Fruit fly (Drosophila melanogaster): ENCODE data around the gene UbcE2M.
"Not testable (repeated sequence)": the region's sequence is repeated elsewhere in the genome, so short reads cannot be mapped to it uniquely, and the experiment has no call there.

UbcE2M gene

DNA sequence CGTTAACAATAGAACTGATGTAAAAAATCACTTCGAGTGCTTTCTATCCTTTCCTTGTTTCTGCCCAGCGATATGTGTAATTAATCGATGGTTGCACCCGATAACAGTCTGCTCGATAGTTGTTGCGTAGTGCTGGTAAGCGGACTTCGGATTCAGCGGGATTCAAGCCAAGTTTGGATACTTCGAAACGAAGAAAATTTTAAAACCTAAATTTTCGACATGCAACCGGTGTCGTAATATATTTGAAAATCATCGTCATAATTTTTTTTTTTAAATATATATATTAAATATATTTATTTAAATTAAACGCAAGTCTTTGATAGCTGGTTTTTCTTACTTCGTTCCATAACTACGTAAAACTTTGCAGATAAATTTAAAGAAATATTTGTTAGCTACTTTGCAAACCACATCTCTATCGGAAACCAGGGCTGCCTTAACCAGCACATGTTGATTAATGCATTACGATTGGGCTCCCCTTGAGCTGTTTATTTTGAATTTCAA is at the start of gene UbcE2M, which contains the start of gene Dhps:
UbcE2M (minus strand) TSS at position 209 of the 501 bp plus-strand sequence.
Dhps (plus strand) TSS at position 429 of the 501 bp plus-strand sequence.
- TF ChIP-seq Crg-1 (GFP tag; optimal IDR thresholded peaks at IDR 0.05): peak; percentile 69
- peak; percentile 78 for TF ChIP-seq ovo (GFP tag; optimal IDR thresholded peaks at IDR 0.05)
- TF ChIP-seq toe (GFP tag; optimal IDR thresholded peaks at IDR 0.05): peak; percentile 75
- peak; percentile 79 for TF ChIP-seq CG14711 (tag; optimal IDR thresholded peaks at IDR 0.05)
- peak; percentile 71 for TF ChIP-seq CG1620 (GFP tag; optimal IDR thresholded peaks at IDR 0.05)
- TF ChIP-seq Clk (GFP tag; optimal IDR thresholded peaks at IDR 0.05): peak; percentile 78
- peak; percentile 92 for TF ChIP-seq CG7045 (GFP tag; optimal IDR thresholded peaks at IDR 0.05)
- peak; percentile 89 for TF ChIP-seq CG12768 (GFP tag; optimal IDR thresholded peaks at IDR 0.05)
- peak; percentile 3 for TF ChIP-seq cic (GFP tag; optimal IDR thresholded peaks at IDR 0.05)
- TF ChIP-seq bab1 (GFP tag; optimal IDR thresholded peaks at IDR 0.05): peak; percentile 75
- peak; percentile 87 for TF ChIP-seq Mnt (GFP tag; optimal IDR thresholded peaks at IDR 0.05)
- TF ChIP-seq CG7101 (tag; optimal IDR thresholded peaks at IDR 0.05): peak; percentile 86
- no peak for TF ChIP-seq CG5204 (GFP tag; optimal IDR thresholded peaks at IDR 0.05)
- TF ChIP-seq pad (GFP tag; optimal IDR thresholded peaks at IDR 0.05): peak; percentile 77
- no peak for TF ChIP-seq kay (GFP tag; ENCODE audit: borderline replicate concordance)
- peak; percentile 65 for TF ChIP-seq CG33017 (tag; optimal IDR thresholded peaks at IDR 0.05)
- TF ChIP-seq CG11617 (GFP tag; optimal IDR thresholded peaks at IDR 0.05): peak; percentile 86
- no peak for TF ChIP-seq Hr96 (GFP tag; optimal IDR thresholded peaks at IDR 0.05)
- TF ChIP-seq tj (GFP tag; optimal IDR thresholded peaks at IDR 0.05): peak; percentile 62
- no peak for TF ChIP-seq cnc (optimal IDR thresholded peaks at IDR 0.05)

- TF ChIP-seq ovo (GFP tag; optimal IDR thresholded peaks at IDR 0.05) (no peak), CG1620 (GFP tag; optimal IDR thresholded peaks at IDR 0.05) (no peak), kay (GFP tag; ENCODE audit: borderline replicate concordance) (no peak), CG7045 (GFP tag; optimal IDR thresholded peaks at IDR 0.05) (peak; percentile 29), pad (GFP tag; optimal IDR thresholded peaks at IDR 0.05) (no peak), toe (GFP tag; optimal IDR thresholded peaks at IDR 0.05) (peak; percentile 23), CG11617 (GFP tag; optimal IDR thresholded peaks at IDR 0.05) (no peak), Hr96 (GFP tag; optimal IDR thresholded peaks at IDR 0.05) (no peak), CG33017 (tag; optimal IDR thresholded peaks at IDR 0.05) (no peak), Clk (GFP tag; optimal IDR thresholded peaks at IDR 0.05) (no peak), CG5204 (GFP tag; optimal IDR thresholded peaks at IDR 0.05) (no peak), bab1 (GFP tag; optimal IDR thresholded peaks at IDR 0.05) (no peak), CG12768 (GFP tag; optimal IDR thresholded peaks at IDR 0.05) (no peak), cic (GFP tag; optimal IDR thresholded peaks at IDR 0.05) (peak; percentile 55), Mnt (GFP tag; optimal IDR thresholded peaks at IDR 0.05) (peak; percentile 29)
Observed at dm6 chr3L:8240932-8241331, 43.1 kb upstream of the UbcE2M start.

- no peak for TF ChIP-seq pad (GFP tag; optimal IDR thresholded peaks at IDR 0.05)
- TF ChIP-seq cic (GFP tag; optimal IDR thresholded peaks at IDR 0.05): no peak
- TF ChIP-seq cnc (optimal IDR thresholded peaks at IDR 0.05): no peak
- TF ChIP-seq CG33017 (tag; optimal IDR thresholded peaks at IDR 0.05): no peak
- TF ChIP-seq Mnt (GFP tag; optimal IDR thresholded peaks at IDR 0.05): no peak
- TF ChIP-seq bab1 (GFP tag; optimal IDR thresholded peaks at IDR 0.05): no peak
- TF ChIP-seq toe (GFP tag; optimal IDR thresholded peaks at IDR 0.05): no peak
- no peak for TF ChIP-seq CG14711 (tag; optimal IDR thresholded peaks at IDR 0.05)
- TF ChIP-seq CG12768 (GFP tag; optimal IDR thresholded peaks at IDR 0.05): no peak
- TF ChIP-seq Hr96 (GFP tag; optimal IDR thresholded peaks at IDR 0.05): no peak
- TF ChIP-seq Crg-1 (GFP tag; optimal IDR thresholded peaks at IDR 0.05): no peak
- no peak for TF ChIP-seq CG5204 (GFP tag; optimal IDR thresholded peaks at IDR 0.05)
- TF ChIP-seq kay (GFP tag; ENCODE audit: borderline replicate concordance): no peak
- no peak for TF ChIP-seq Clk (GFP tag; optimal IDR thresholded peaks at IDR 0.05)
- TF ChIP-seq CG7101 (tag; optimal IDR thresholded peaks at IDR 0.05): no peak
- TF ChIP-seq CG1620 (GFP tag; optimal IDR thresholded peaks at IDR 0.05): no peak
- TF ChIP-seq CG11617 (GFP tag; optimal IDR thresholded peaks at IDR 0.05): no peak
- TF ChIP-seq CG7045 (GFP tag; optimal IDR thresholded peaks at IDR 0.05): no peak
- TF ChIP-seq tj (GFP tag; optimal IDR thresholded peaks at IDR 0.05): no peak
Observed at dm6 chr3L:8240501-8240900, 42.7 kb upstream of the UbcE2M start, which contains the start of gene CG7213. TSS of gene CG7213 (minus strand) at chr3L:8240601.

- not testable (repeated sequence) for TF ChIP-seq Hr96, CG11617, tj (GFP tag; optimal IDR thresholded peaks at IDR 0.05)
Observed at dm6 chr3L:8238347-8238746, 40.6 kb upstream of the UbcE2M start, which contains the start of gene Dscam4. TSS of gene Dscam4 (plus strand) at chr3L:8238647.

dm6 chr3L:8228924-8229323 is 31.1 kb upstream of the UbcE2M start, which contains the start of gene eIF4E3:
TSS of gene eIF4E3 (plus strand) at chr3L:8229224.
- TF ChIP-seq CG5204 (GFP tag; optimal IDR thresholded peaks at IDR 0.05) (no peak), CG11617 (GFP tag; optimal IDR thresholded peaks at IDR 0.05) (no peak), Clk (GFP tag; optimal IDR thresholded peaks at IDR 0.05) (no peak), CG1620 (GFP tag; optimal IDR thresholded peaks at IDR 0.05) (no peak), Mnt (GFP tag; optimal IDR thresholded peaks at IDR 0.05) (no peak), toe (GFP tag; optimal IDR thresholded peaks at IDR 0.05) (no peak), CG33017 (tag; optimal IDR thresholded peaks at IDR 0.05) (no peak), pad (GFP tag; optimal IDR thresholded peaks at IDR 0.05) (no peak), cnc (optimal IDR thresholded peaks at IDR 0.05) (no peak), Crg-1 (GFP tag; optimal IDR thresholded peaks at IDR 0.05) (no peak), tj (GFP tag; optimal IDR thresholded peaks at IDR 0.05) (no peak), CG14711 (tag; optimal IDR thresholded peaks at IDR 0.05) (no peak), kay (GFP tag; ENCODE audit: borderline replicate concordance) (no peak), ovo (GFP tag; optimal IDR thresholded peaks at IDR 0.05) (no peak), CG7045 (GFP tag; optimal IDR thresholded peaks at IDR 0.05) (no peak), CG7101 (tag; optimal IDR thresholded peaks at IDR 0.05) (no peak), Hr96 (GFP tag; optimal IDR thresholded peaks at IDR 0.05) (no peak), CG12768 (GFP tag; optimal IDR thresholded peaks at IDR 0.05) (no peak), bab1 (GFP tag; optimal IDR thresholded peaks at IDR 0.05) (no peak)

- TF ChIP-seq kay (GFP tag; ENCODE audit: borderline replicate concordance) (peak; percentile 5), CG33017 (tag; optimal IDR thresholded peaks at IDR 0.05) (no peak)
Observed at dm6 chr3L:8221835-8222234, 24.0 kb upstream of the UbcE2M start, which contains the start of gene CG13678. TSS of gene CG13678 (plus strand) at chr3L:8222141.
